Worm (Caenorhabditis elegans) whole organism, L4/young adult: Measurements from ENCODE around the gene srx-131.

Experiments
- W03F9.2 ChIP-seq: fragments of 150-350 bp; optimal IDR thresholded peaks from 2 replicates; lab custom pipeline; 2014; ENCODE audit warnings: missing biosample characterization, missing genetic modification characterization
- dao-5 ChIP-seq: sonication (generic microtip); optimal IDR thresholded peaks from 2 replicates; lab custom pipeline; 2016; ENCODE audit warnings: missing genotype, missing genetic modification characterization, moderate library complexity, missing compliant biosample characterization
- him-1 ChIP-seq: sonication (generic microtip); optimal IDR thresholded peaks from 2 replicates; lab custom pipeline; 2016; ENCODE audit warnings: missing genotype, missing genetic modification reagents, missing genetic modification characterization, missing compliant biosample characterization

The srx-131 gene

DNA sequence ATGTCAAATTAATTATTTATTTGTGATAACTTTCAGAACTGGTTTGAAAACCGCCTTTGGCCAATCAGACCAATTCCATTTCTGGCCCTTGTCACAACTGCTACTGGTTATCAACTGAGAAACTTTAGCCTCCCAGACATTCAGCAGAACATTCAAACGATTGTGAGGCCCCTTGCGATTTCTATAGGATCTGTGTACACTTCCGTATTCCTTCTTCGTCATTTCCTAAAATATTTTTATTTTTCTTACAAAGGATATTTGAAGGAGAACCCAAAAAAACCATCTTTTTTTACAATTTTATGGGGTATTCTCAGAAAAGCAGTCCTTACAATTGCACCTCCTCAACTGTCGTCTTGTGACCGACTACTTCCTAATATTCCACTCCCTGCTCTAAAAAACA is 28.1 kb downstream of the srx-131 start:
- TF ChIP-seq W03F9.2 (tag; lab: Kevin White, UChicago): no peak
- TF ChIP-seq him-1 (tag; lab: Kevin White, UChicago): no peak
- TF ChIP-seq dao-5 (tag; lab: Kevin White, UChicago): no peak

- TF ChIP-seq dao-5 (tag; lab: Kevin White, UChicago): no peak
- no peak for TF ChIP-seq W03F9.2 (tag; lab: Kevin White, UChicago)
Measured at ce11 chrV:13876529-13876928, 31.3 kb downstream of the srx-131 start, which contains the start of gene T22G5.1. T22G5.1 (plus strand) TSS chrV:13876829.

DNA sequence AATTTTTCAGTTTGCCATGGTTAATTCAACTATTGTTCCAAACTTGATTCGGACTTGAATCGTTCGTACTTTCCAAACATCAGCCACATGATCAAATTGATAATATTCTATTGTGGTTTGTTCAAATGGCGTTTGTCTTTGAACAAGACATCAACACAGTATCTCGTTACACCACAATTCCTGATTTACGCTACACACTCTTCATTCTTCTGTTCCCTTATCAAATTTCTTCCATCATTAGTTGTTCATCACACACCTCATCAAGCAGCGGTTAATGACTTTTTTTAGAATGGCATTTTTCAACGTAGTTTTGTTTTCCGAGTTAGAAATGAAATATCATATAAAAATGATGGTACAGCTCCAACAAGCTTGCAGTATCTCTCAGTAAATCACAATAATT is 33.0 kb downstream of the srx-131 start:
- TF ChIP-seq W03F9.2 (tag; lab: Kevin White, UChicago) (no peak), dao-5 (tag; lab: Kevin White, UChicago) (no peak), him-1 (tag; lab: Kevin White, UChicago) (no peak)

DNA sequence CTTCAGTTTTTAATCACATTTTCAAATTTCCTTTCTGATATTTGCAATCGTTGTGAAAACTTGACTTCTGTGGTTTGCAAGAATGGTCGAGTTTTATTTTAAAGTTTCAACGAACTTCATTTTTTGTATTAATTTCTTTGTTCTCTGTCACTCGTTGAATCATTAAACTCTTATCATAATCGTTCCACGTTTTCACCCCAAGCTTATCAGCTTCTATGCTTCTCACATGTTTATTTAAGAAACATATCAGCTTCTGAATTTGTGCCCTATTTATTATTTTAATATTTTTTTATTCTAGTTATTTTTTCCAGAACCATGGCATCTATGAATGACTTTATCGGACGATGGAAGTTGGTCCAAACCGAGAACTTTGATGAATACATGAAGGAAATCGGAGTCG is 34.0 kb downstream of the srx-131 start, which contains the start of gene lbp-7:
Gene lbp-7, plus strand, starts transcription at position 312 of the 400 bp plus-strand sequence.
- no peak for TF ChIP-seq him-1 (tag; lab: Kevin White, UChicago)
- no peak for TF ChIP-seq W03F9.2 (tag; lab: Kevin White, UChicago)
- no peak for TF ChIP-seq dao-5 (tag; lab: Kevin White, UChicago)

DNA sequence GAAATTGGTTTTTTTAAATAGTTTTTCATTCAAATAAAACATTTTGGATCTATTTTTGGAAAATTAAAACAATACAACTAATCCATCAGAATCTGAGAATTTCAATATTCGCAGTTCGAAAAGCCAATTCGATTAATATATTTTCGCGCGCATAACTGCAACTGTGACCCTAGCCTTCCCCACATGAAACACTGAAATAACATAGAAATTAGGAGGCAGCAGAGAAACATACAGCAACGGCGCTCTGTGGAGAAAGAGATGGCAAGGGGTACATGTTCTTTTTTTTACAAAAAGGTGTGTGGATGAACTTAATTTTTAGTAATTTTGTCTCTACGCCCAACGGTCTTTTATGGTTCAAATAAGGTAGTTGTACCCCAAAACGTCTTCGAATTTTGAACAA is 34.9 kb downstream of the srx-131 start:
- TF ChIP-seq him-1 (tag; lab: Kevin White, UChicago) (no peak), dao-5 (tag; lab: Kevin White, UChicago) (no peak), W03F9.2 (tag; lab: Kevin White, UChicago) (no peak)

DNA sequence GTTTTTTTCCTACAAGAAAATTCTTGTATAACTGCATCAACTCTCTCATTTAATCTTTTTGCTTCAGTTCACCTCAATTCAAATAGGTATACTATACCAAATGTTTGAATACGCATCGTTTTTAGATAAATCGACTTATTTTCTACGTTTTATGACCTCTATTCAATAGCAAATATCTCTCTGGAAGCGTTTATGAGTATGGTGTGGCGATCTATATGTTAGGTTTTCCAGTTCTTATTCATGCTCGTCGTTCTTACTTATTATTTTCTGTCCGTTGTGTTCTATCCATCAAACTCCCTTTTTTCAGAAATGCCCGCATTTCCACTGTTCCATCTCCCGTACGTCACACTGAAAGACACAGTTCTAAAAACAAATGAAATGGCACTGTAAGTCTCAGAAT is 35.4 kb downstream of the srx-131 start, which contains the start of gene T22G5.3:
Gene T22G5.3, plus strand, starts transcription at position 301 of the 400 bp plus-strand sequence.
- TF ChIP-seq him-1 (tag; lab: Kevin White, UChicago) (no peak), W03F9.2 (tag; lab: Kevin White, UChicago) (no peak), dao-5 (tag; lab: Kevin White, UChicago) (no peak)

DNA sequence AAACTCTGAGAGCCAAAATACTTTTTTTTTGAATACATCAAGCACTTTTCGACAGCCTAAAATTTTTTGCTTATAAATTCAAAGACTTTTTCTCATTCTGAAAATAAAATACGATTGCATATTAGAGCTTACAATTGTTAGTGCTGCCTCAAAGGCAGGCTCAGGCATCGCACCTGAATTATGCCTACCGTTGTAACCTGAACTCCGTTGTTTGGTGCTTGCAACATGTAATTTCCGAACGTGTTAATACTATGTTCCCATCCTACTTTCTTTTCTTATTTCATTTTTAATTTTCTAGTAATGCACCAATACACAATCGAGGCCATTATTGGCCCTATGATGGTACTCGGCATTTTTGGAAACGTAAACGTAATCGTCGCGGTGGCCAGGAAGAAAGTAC is 42.1 kb downstream of the srx-131 start, which contains the start of gene srsx-19:
Gene srsx-19, plus strand, starts transcription at position 301 of the 400 bp plus-strand sequence.
- TF ChIP-seq dao-5 (tag; lab: Kevin White, UChicago) (no peak), him-1 (tag; lab: Kevin White, UChicago) (no peak), W03F9.2 (tag; lab: Kevin White, UChicago) (no peak)

DNA sequence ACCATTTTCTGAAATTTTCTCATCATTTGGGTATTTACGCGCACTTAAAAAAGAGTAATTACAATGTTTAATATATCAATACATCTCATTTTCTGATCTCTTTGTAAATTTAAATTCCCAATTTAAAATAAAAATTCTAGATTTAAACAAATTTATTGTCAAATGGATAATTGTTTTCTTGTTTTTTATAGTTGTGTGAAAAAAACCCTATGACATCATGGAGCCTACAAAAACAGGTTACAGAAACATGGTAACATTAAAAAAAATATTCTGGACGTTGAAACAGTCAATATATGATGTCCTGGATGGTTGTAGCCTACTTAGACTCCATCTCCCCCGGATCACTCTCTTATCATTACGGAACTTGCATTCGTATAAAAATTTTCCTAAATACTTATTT is 44.3 kb downstream of the srx-131 start, which contains the start of gene spp-12:
Gene spp-12, plus strand, starts transcription at position 301 of the 400 bp plus-strand sequence.
- no peak for TF ChIP-seq W03F9.2 (tag; lab: Kevin White, UChicago)
- no peak for TF ChIP-seq him-1 (tag; lab: Kevin White, UChicago)
- TF ChIP-seq dao-5 (tag; lab: Kevin White, UChicago): no peak

DNA sequence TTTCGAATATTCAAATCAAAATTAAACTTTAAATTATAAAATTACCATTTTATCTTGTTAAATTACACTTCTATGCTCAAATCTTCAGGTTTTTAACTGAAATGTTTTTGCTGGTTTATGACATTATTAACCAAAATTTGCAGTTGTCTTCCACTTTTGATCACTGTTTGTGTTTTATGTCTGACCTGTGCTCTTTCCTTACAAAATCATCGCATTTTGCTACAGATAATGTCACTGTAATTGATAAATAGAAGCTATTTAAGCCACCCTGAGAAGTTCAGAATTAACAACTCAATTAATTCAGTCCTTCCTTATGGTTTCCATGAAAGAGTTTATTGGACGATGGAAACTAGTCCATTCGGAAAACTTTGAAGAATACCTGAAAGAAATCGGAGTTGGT is 45.2 kb downstream of the srx-131 start, which contains the start of gene lbp-8:
Gene lbp-8, plus strand, starts transcription at position 301 of the 400 bp plus-strand sequence.
- TF ChIP-seq W03F9.2 (tag; lab: Kevin White, UChicago) (no peak), dao-5 (tag; lab: Kevin White, UChicago) (no peak), him-1 (tag; lab: Kevin White, UChicago) (no peak)

- TF ChIP-seq W03F9.2 (tag; lab: Kevin White, UChicago): peak; percentile 12
- TF ChIP-seq dao-5 (tag; lab: Kevin White, UChicago): no peak
Measured at ce11 chrV:13891489-13891888, 46.3 kb downstream of the srx-131 start.

- TF ChIP-seq him-1 (tag; lab: Kevin White, UChicago): no peak
- no peak for TF ChIP-seq dao-5 (tag; lab: Kevin White, UChicago)
- no peak for TF ChIP-seq W03F9.2 (tag; lab: Kevin White, UChicago)
Measured at ce11 chrV:13892457-13893375, 47.5 kb downstream of the srx-131 start, which contains the start of gene sptl-3. sptl-3 (plus strand) TSS chrV:13893325.

ce11 chrV:13893583-13893982 is 48.3 kb downstream of the srx-131 start:
- TF ChIP-seq him-1 (tag; lab: Kevin White, UChicago) (no peak), dao-5 (tag; lab: Kevin White, UChicago) (no peak), W03F9.2 (tag; lab: Kevin White, UChicago) (no peak)
